Fruit fly (Drosophila melanogaster) whole organism, wandering third instar larva: Measurements from ENCODE around the gene CG8086.

Source experiments
- Abd-B ChIP-seq: fragments of >200 bp; optimal IDR thresholded peaks from 2 replicates; lab custom pipeline; 2017; ENCODE audit warnings: missing biosample characterization, missing genetic modification characterization
- CG9705 ChIP-seq: fragments of 200-800 bp; sonication (Bioruptor generic); optimal IDR thresholded peaks from 2 replicates; lab custom pipeline; 2018; ENCODE audit warnings: missing biosample characterization, mild to moderate bottlenecking, missing genetic modification characterization
- Dif ChIP-seq: fragments of 200-275, 200-300 bp; sonication (Bioruptor generic); optimal IDR thresholded peaks from 2 replicates; lab custom pipeline; 2018; ENCODE audit warnings: missing biosample characterization, missing genetic modification characterization; ENCODE audit not compliant: partially characterized antibody
- GATAd ChIP-seq: sonication (Bioruptor generic); optimal IDR thresholded peaks from 2 replicates; lab custom pipeline; 2016; ENCODE audit warnings: missing biosample characterization, missing genetic modification characterization
- HLH106 ChIP-seq: fragments of 200-800 bp; optimal IDR thresholded peaks from 3 replicates; lab custom pipeline; 2019; ENCODE audit warnings: missing biosample characterization, mild to moderate bottlenecking, missing genetic modification characterization, moderate library complexity
- Hnf4 ChIP-seq: fragments of 200-800 bp; sonication (Bioruptor generic); optimal IDR thresholded peaks from 2 replicates; lab custom pipeline; 2016; ENCODE audit warnings: missing biosample characterization, mild to moderate bottlenecking, missing genetic modification characterization
- Hr78 ChIP-seq: fragments of >200 bp; optimal IDR thresholded peaks from 2 replicates; lab custom pipeline; 2017; ENCODE audit warnings: missing biosample characterization, missing genetic modification characterization
- Hr83 ChIP-seq: fragments of 200-300 bp; sonication (Bioruptor generic); optimal IDR thresholded peaks from 2 replicates; lab custom pipeline; 2016; ENCODE audit warnings: missing biosample characterization, mild to moderate bottlenecking, missing genetic modification characterization, moderate library complexity; ENCODE audit not compliant: poor library complexity, severe bottlenecking
- Mio ChIP-seq: sonication (Bioruptor generic); optimal IDR thresholded peaks from 2 replicates; lab custom pipeline; 2016; ENCODE audit warnings: missing biosample characterization, missing genetic modification characterization
- OdsH ChIP-seq: fragments of 200-800 bp; sonication (Bioruptor generic); optimal IDR thresholded peaks from 2 replicates; lab custom pipeline; 2016; ENCODE audit warnings: missing biosample characterization, mild to moderate bottlenecking, missing genetic modification characterization
- Rel ChIP-seq, 2 experiments: fragments of 200-800 bp; sonication (Bioruptor generic) in 1 of 2; optimal IDR thresholded peaks; 2 replicates in 1 of 2; 3 replicates in 1 of 2; lab custom pipeline; 2016 to 2019; ENCODE audit warnings: mild to moderate bottlenecking in 2 of 2, missing biosample characterization in 2 of 2, missing genetic modification characterization in 2 of 2, moderate library complexity in 1 of 2
- Sp1 ChIP-seq: fragments of 200-800 bp; sonication (Bioruptor generic); optimal IDR thresholded peaks from 3 replicates; lab custom pipeline; 2019; ENCODE audit warnings: missing biosample characterization, mild to moderate bottlenecking, missing genetic modification characterization, moderate library complexity
- Vsx2 ChIP-seq: fragments of 200-300, 225-300 bp; sonication (Bioruptor generic); optimal IDR thresholded peaks from 2 replicates; lab custom pipeline; 2018; ENCODE audit warnings: missing biosample characterization, missing genetic modification characterization; ENCODE audit not compliant: partially characterized antibody
- br ChIP-seq: fragments of 200-800 bp; sonication (Bioruptor generic); optimal IDR thresholded peaks from 2 replicates; lab custom pipeline; 2016; ENCODE audit warnings: missing biosample characterization, missing genetic modification characterization
- dl ChIP-seq, 2 experiments: fragments of 175-275, 200-275 bp in 1 of 2; fragments of 200-275 bp in 1 of 2; sonication (Bioruptor generic); optimal IDR thresholded peaks; lab custom pipeline; 2018; ENCODE audit warnings: mild to moderate bottlenecking in 2 of 2, missing biosample characterization in 2 of 2, missing genetic modification characterization in 2 of 2, moderate library complexity in 2 of 2; ENCODE audit not compliant: partially characterized antibody in 2 of 2, insufficient read depth in 1 of 2
- dmrt93B ChIP-seq: fragments of 200-800 bp; sonication (Bioruptor generic); optimal IDR thresholded peaks from 2 replicates; lab custom pipeline; 2018; ENCODE audit warnings: missing biosample characterization, mild to moderate bottlenecking, missing genetic modification characterization
- dsf ChIP-seq: sonication (Bioruptor generic); optimal IDR thresholded peaks from 2 replicates; lab custom pipeline; 2016; ENCODE audit warnings: missing biosample characterization, missing genetic modification characterization, borderline replicate concordance
- ey ChIP-seq: fragments of 200-800 bp; sonication (Bioruptor generic); optimal IDR thresholded peaks from 2 replicates; lab custom pipeline; 2016; ENCODE audit warnings: missing biosample characterization, missing genetic modification characterization
- foxo ChIP-seq, 2 experiments: fragments of 200-800 bp; sonication (Bioruptor generic); optimal IDR thresholded peaks; 2 replicates in 1 of 2; 3 replicates in 1 of 2; lab custom pipeline; 2016 to 2017; ENCODE audit warnings: missing biosample characterization in 2 of 2, missing genetic modification characterization in 2 of 2
- fru ChIP-seq: fragments of 200-800 bp; sonication (Bioruptor generic); optimal IDR thresholded peaks from 3 replicates; lab custom pipeline; 2016; ENCODE audit warnings: missing biosample characterization, mild to moderate bottlenecking, missing genetic modification characterization
- h ChIP-seq: fragments of 200-800 bp; sonication (Bioruptor generic); optimal IDR thresholded peaks from 3 replicates; lab custom pipeline; 2016; ENCODE audit warnings: missing biosample characterization, mild to moderate bottlenecking, missing genetic modification characterization
- jim ChIP-seq: fragments of 175-275, 200-325 bp; sonication (Bioruptor generic); optimal IDR thresholded peaks from 2 replicates; lab custom pipeline; 2016; ENCODE audit warnings: missing biosample characterization, mild to moderate bottlenecking, missing genetic modification characterization
- lola ChIP-seq: fragments of >200 bp; optimal IDR thresholded peaks from 2 replicates; lab custom pipeline; 2017; ENCODE audit warnings: missing biosample characterization, missing genetic modification characterization
- pan ChIP-seq: fragments of >200 bp; optimal IDR thresholded peaks from 2 replicates; lab custom pipeline; 2017
- psq ChIP-seq: fragments of 200-800 bp; sonication (Bioruptor generic); optimal IDR thresholded peaks from 3 replicates; lab custom pipeline; 2017; ENCODE audit warnings: missing biosample characterization, mild to moderate bottlenecking, missing genetic modification characterization, moderate library complexity
- rgr ChIP-seq: fragments of 200-800 bp; sonication (Bioruptor generic); optimal IDR thresholded peaks from 3 replicates; lab custom pipeline; 2016; ENCODE audit warnings: missing biosample characterization, mild to moderate bottlenecking, missing genetic modification characterization
- sage ChIP-seq: fragments of 200-800 bp; sonication (Bioruptor generic); optimal IDR thresholded peaks from 2 replicates; lab custom pipeline; 2016; ENCODE audit warnings: missing biosample characterization, mild to moderate bottlenecking, missing genetic modification characterization
- sv ChIP-seq: fragments of 200-800 bp; sonication (Bioruptor generic); optimal IDR thresholded peaks from 3 replicates; lab custom pipeline; 2016; ENCODE audit warnings: missing biosample characterization, missing genetic modification characterization
- tai ChIP-seq: sonication (Bioruptor generic); optimal IDR thresholded peaks from 2 replicates; lab custom pipeline; 2016; ENCODE audit warnings: missing biosample characterization, missing genetic modification characterization
- usp ChIP-seq: fragments of >200 bp; optimal IDR thresholded peaks from 2 replicates; lab custom pipeline; 2017; ENCODE audit warnings: missing biosample characterization, missing genetic modification characterization
- woc ChIP-seq: sonication (Bioruptor generic); optimal IDR thresholded peaks from 2 replicates; lab custom pipeline; 2016; ENCODE audit warnings: missing biosample characterization, mild to moderate bottlenecking, missing genetic modification characterization

CG8086 gene

dm6 chr2L:8276287-8276686 is 19.0 kb upstream of the CG8086 start:
- TF ChIP-seq pan, result no peak
- TF ChIP-seq jim (GFP tag; lab: Kevin White, UChicago), result no peak
- TF ChIP-seq sage (GFP tag; lab: Kevin White, UChicago), result no peak
- TF ChIP-seq Hnf4 (GFP tag; lab: Kevin White, UChicago), result no peak
- TF ChIP-seq GATAd (GFP tag; lab: Kevin White, UChicago), result no peak
- TF ChIP-seq psq (GFP tag; lab: Kevin White, UChicago), result no peak
- no peak for TF ChIP-seq dsf (GFP tag; lab: Kevin White, UChicago)
- no peak for TF ChIP-seq Vsx2 (GFP tag; lab: Kevin White, UChicago)
- TF ChIP-seq Mio (GFP tag; lab: Kevin White, UChicago), result no peak
- TF ChIP-seq woc (GFP tag; lab: Kevin White, UChicago), result no peak

dm6 chr2L:8274958-8275584 is 17.8 kb upstream of the CG8086 start:
- TF ChIP-seq HLH106 (tag; lab: Kevin White, UChicago) (peak; percentile 33), jim (GFP tag; lab: Kevin White, UChicago) (no peak), foxo (GFP tag; optimal IDR thresholded peaks at IDR 0.05; lab: Kevin White, UChicago) (peak in 1 of 2 experiments; percentile 41), ey (peak; percentile 42), Sp1 (GFP tag; lab: Kevin White, UChicago) (peak; percentile 1), Dif (GFP tag; lab: Kevin White, UChicago) (no peak), rgr (peak; percentile 49), lola (no peak), OdsH (GFP tag; lab: Kevin White, UChicago) (peak; percentile 50), h (GFP tag; lab: Kevin White, UChicago) (peak; percentile 14), CG9705 (GFP tag; lab: Kevin White, UChicago) (no peak), fru (peak; percentile 40), sv (peak; percentile 54), tai (no peak), usp (no peak), Hnf4 (GFP tag; lab: Kevin White, UChicago) (peak; percentile 15)

DNA sequence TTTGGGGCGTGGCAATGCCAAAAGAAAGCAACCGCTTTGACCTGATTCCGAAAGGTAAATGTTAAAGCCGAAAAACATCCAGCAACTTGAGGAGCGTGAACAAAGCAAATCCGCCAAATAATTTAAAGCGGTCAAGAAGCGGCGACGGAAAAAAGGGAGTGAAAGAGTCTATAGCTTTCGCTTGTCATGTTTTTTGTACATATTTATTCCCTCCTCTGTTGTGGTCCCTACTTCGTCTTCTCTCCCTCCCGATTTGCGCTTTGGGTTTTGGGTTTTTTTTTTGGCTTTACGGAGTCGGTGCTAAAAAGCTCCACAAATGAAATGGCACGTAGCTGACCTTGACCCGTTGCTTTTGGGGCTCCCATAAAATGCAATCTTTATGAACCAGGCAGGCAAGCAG is 16.8 kb upstream of the CG8086 start:
- TF ChIP-seq dmrt93B (no peak), sv (no peak), psq (GFP tag; lab: Kevin White, UChicago) (peak; percentile 88), HLH106 (tag; lab: Kevin White, UChicago) (no peak), woc (GFP tag; lab: Kevin White, UChicago) (no peak)

DNA sequence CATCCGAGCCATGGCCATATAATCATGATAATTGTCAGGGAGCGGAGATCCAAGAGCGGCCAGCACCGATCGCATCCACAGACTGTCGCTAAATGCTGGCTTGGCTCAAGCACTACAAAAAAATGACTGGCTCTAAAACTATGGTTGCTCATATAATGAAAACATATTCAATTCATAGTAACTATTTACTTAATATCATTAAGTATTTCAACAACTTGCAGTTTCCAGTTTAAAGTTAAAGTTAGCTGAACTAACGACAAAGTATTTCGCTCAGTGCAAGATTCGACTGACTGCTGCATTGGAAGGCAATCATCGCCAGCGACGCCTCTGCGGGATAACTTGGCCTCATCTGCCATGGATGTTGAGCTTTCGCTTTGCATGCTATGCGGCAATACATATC is 13.6 kb upstream of the CG8086 start:
- peak; percentile 16 for TF ChIP-seq h (GFP tag; lab: Kevin White, UChicago)
- peak; percentile 16 for TF ChIP-seq ey
- TF ChIP-seq psq (GFP tag; lab: Kevin White, UChicago), result peak; percentile 1
- no peak for TF ChIP-seq Abd-B (GFP tag; lab: Kevin White, UChicago)
- no peak for TF ChIP-seq Vsx2 (GFP tag; lab: Kevin White, UChicago)
- TF ChIP-seq dl (GFP tag; optimal IDR thresholded peaks at IDR 0.05; lab: Kevin White, UChicago; ENCODE audit: insufficient read depth in 1 of 2, partially characterized antibody in 2 of 2), result no peak
- no peak for TF ChIP-seq Sp1 (GFP tag; lab: Kevin White, UChicago)
- peak in 1 of 2 experiments; percentile 35 for TF ChIP-seq foxo (GFP tag; optimal IDR thresholded peaks at IDR 0.05; lab: Kevin White, UChicago)
- TF ChIP-seq usp, result no peak
- TF ChIP-seq fru, result peak; percentile 11
- peak; percentile 33 for TF ChIP-seq br
- TF ChIP-seq OdsH (GFP tag; lab: Kevin White, UChicago), result peak; percentile 0
- no peak for TF ChIP-seq dmrt93B
- no peak for TF ChIP-seq Hr83 (GFP tag; lab: Kevin White, UChicago)
- TF ChIP-seq Hr78 (GFP tag; lab: Kevin White, UChicago), result no peak
- TF ChIP-seq rgr, result peak; percentile 6

dm6 chr2L:8268679-8269078 is 11.4 kb upstream of the CG8086 start:
- TF ChIP-seq Rel (GFP tag; optimal IDR thresholded peaks at IDR 0.05; lab: Kevin White, UChicago) (no peak), Rel (tag; optimal IDR thresholded peaks at IDR 0.05; lab: Kevin White, UChicago) (no peak), pan (no peak)
